Fruit fly (Drosophila melanogaster): ENCODE results near the gene Mst87F.

DNA sequence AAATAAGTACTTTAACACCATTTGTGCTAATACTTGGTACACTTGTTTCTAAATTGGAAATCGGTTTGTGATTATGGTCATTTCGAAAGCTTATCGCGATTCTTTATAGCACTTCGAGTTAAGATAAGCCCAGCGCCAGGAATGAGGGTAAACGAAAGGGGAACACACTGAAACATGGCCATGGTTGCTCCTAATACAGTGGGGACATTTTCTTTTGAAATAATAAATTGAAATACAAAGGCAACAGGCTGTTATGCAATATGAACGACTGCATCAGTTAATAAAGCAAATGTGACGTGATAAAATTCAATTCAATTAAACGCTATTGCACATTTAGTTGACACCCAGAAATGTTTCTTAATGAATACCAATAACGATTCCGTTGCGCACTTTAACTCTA lies 44.4 kb downstream of the Mst87F start:
- TF ChIP-seq Dll (optimal IDR thresholded peaks at IDR 0.05), result no peak
- TF ChIP-seq CG8478 (optimal IDR thresholded peaks at IDR 0.05), result no peak
- no peak for TF ChIP-seq psq (optimal IDR thresholded peaks at IDR 0.05)
- TF ChIP-seq usp (GFP tag; optimal IDR thresholded peaks at IDR 0.05), result no peak
- no peak for TF ChIP-seq pan (optimal IDR thresholded peaks at IDR 0.05)

Data from whole organism.